Fruit fly (Drosophila melanogaster) whole organism, embryonic: ENCODE measurements around the gene Eno.

Source experiments
- Adf1 ChIP-seq: fragments of 200-800 bp; sonication (Bioruptor generic); IDR thresholded peaks from 2 replicates; pipeline ENCODE4 v1.3.6; 2022; ENCODE audit warnings: missing biosample characterization, missing genetic modification characterization
- Awh ChIP-seq: fragments of 200-800 bp; sonication (Bioruptor generic); IDR thresholded peaks from 2 replicates; pipeline ENCODE4, ENCODE4 v1.3.6; 2022; ENCODE audit warnings: missing biosample characterization, missing genetic modification characterization
- Blimp-1 ChIP-seq: fragments of 200-800 bp; sonication (Bioruptor generic); optimal IDR thresholded peaks from 3 replicates; lab custom pipeline; 2018; ENCODE audit warnings: missing biosample characterization, missing genetic modification characterization, mild to moderate bottlenecking, moderate library complexity, missing genetic modification reagents
- BtbVII ChIP-seq: fragments of 200-800 bp; sonication (Bioruptor generic); optimal IDR thresholded peaks from 3 replicates; lab custom pipeline; 2017; ENCODE audit warnings: missing biosample characterization, mild to moderate bottlenecking, missing genetic modification characterization
- CG10209 ChIP-seq: fragments of 200-800 bp; sonication (Bioruptor generic); optimal IDR thresholded peaks from 3 replicates; lab custom pipeline; 2017; ENCODE audit warnings: missing biosample characterization, mild to moderate bottlenecking, missing genetic modification characterization, missing genetic modification reagents
- CG10959 ChIP-seq: fragments of 200-800 bp; sonication (Bioruptor generic); IDR thresholded peaks from 2 replicates; pipeline ENCODE4 v1.3.6; 2022; ENCODE audit warnings: missing biosample characterization, missing genetic modification characterization
- CG12104 ChIP-seq: fragments of 200-800 bp; sonication (Bioruptor generic); optimal IDR thresholded peaks from 3 replicates; lab custom pipeline; 2016; ENCODE audit warnings: missing biosample characterization, missing genetic modification characterization
- CG14014 ChIP-seq: fragments of 200-800 bp; sonication (Bioruptor generic); IDR thresholded peaks from 2 replicates; pipeline ENCODE4 v1.3.6; 2022; ENCODE audit warnings: missing biosample characterization, missing genetic modification characterization
- CG14441 ChIP-seq: fragments of 200-800 bp; sonication (Bioruptor generic); IDR thresholded peaks from 2 replicates; pipeline ENCODE4 v1.3.6; 2022; ENCODE audit warnings: missing biosample characterization, missing genetic modification characterization
- CG15073 ChIP-seq: fragments of 200-800 bp; sonication (Bioruptor generic); optimal IDR thresholded peaks from 2 replicates; lab custom pipeline; 2016; ENCODE audit warnings: missing biosample characterization, missing genetic modification characterization
- CG15479 ChIP-seq: fragments of 200-800 bp; sonication (Bioruptor generic); optimal IDR thresholded peaks from 3 replicates; lab custom pipeline; 2019; ENCODE audit warnings: missing biosample characterization, mild to moderate bottlenecking, missing genetic modification characterization, moderate library complexity
- CG15601 ChIP-seq: fragments of 200-800 bp; sonication (Bioruptor generic); optimal IDR thresholded peaks from 3 replicates; lab custom pipeline; 2019; ENCODE audit warnings: missing biosample characterization, mild to moderate bottlenecking, missing genetic modification characterization, moderate library complexity
- CG32532 ChIP-seq: fragments of 200-800 bp; sonication (Bioruptor generic); IDR thresholded peaks from 2 replicates; pipeline ENCODE4 v1.3.6; 2022; ENCODE audit warnings: missing biosample characterization, missing genetic modification characterization
- CG3281 ChIP-seq: fragments of 200-800 bp; sonication (Bioruptor generic); optimal IDR thresholded peaks from 3 replicates; lab custom pipeline; 2017; ENCODE audit warnings: missing biosample characterization, mild to moderate bottlenecking, missing genetic modification characterization
- CG4424 ChIP-seq: fragments of 200-800 bp; sonication (Bioruptor generic); optimal IDR thresholded peaks from 3 replicates; lab custom pipeline; 2016; ENCODE audit warnings: missing biosample characterization, missing genetic modification characterization
- CG6654 ChIP-seq: fragments of 200-800 bp; sonication (Bioruptor generic); optimal IDR thresholded peaks from 2 replicates; lab custom pipeline; 2017; ENCODE audit warnings: missing biosample characterization, mild to moderate bottlenecking, missing genetic modification characterization
- CG7372 ChIP-seq: fragments of 200-800 bp; sonication (Bioruptor generic); IDR thresholded peaks from 2 replicates; pipeline ENCODE4 v1.3.6; 2022; ENCODE audit warnings: missing biosample characterization, missing genetic modification characterization
- CG8944 ChIP-seq: fragments of 200-800 bp; sonication (Bioruptor generic); optimal IDR thresholded peaks from 3 replicates; lab custom pipeline; 2016; ENCODE audit warnings: missing biosample characterization, missing genetic modification characterization
- CG9876 ChIP-seq: fragments of 200-800 bp; sonication (Bioruptor generic); optimal IDR thresholded peaks from 2 replicates; lab custom pipeline; 2016; ENCODE audit warnings: missing biosample characterization, missing genetic modification characterization
- Camta ChIP-seq: fragments of 200-800 bp; sonication (Bioruptor generic); optimal IDR thresholded peaks from 2 replicates; lab custom pipeline; 2016; ENCODE audit warnings: missing biosample characterization, missing genetic modification characterization
- Dip2 ChIP-seq: fragments of 200-800 bp; sonication (Bioruptor generic); IDR thresholded peaks from 2 replicates; pipeline ENCODE4 v1.3.6; 2022; ENCODE audit warnings: missing biosample characterization, missing genetic modification characterization
- HLH3B ChIP-seq: fragments of 200-800 bp; sonication (Bioruptor generic); IDR thresholded peaks from 2 replicates; pipeline ENCODE4 v1.3.6; 2022; ENCODE audit warnings: missing biosample characterization, missing genetic modification characterization
- Kr ChIP-seq: fragments of 200-800 bp; sonication (Bioruptor generic); optimal IDR thresholded peaks from 2 replicates; lab custom pipeline; 2017; ENCODE audit warnings: missing biosample characterization, mild to moderate bottlenecking, missing genetic modification characterization
- Lim3 ChIP-seq: fragments of 200-800 bp; sonication (Bioruptor generic); IDR thresholded peaks from 2 replicates; pipeline ENCODE4 v1.3.6; 2022; ENCODE audit warnings: missing biosample characterization, missing genetic modification characterization
- Pdp1 ChIP-seq, 2 experiments: fragments of 200-800 bp; sonication (Bioruptor generic); optimal IDR thresholded peaks; 3 replicates each; lab custom pipeline; 2016; ENCODE audit warnings: missing biosample characterization in 2 of 2, missing genetic modification characterization in 2 of 2, mild to moderate bottlenecking in 1 of 2, moderate library complexity in 1 of 2
- Ptx1 ChIP-seq: fragments of 200-800 bp; sonication (Bioruptor generic); IDR thresholded peaks from 2 replicates; pipeline ENCODE4 v1.3.6; 2022; ENCODE audit warnings: missing biosample characterization, missing genetic modification characterization
- Ravus ChIP-seq: fragments of 200-800 bp; sonication (Bioruptor generic); IDR thresholded peaks from 2 replicates; pipeline ENCODE4 v1.3.6; 2022; ENCODE audit warnings: missing biosample characterization, missing genetic modification characterization
- Six4 ChIP-seq: fragments of 200-800 bp; sonication (Bioruptor generic); optimal IDR thresholded peaks from 2 replicates; lab custom pipeline; 2016; ENCODE audit warnings: missing biosample characterization, missing genetic modification characterization
- Sox100B ChIP-seq: fragments of 200-800 bp; sonication (Bioruptor generic); optimal IDR thresholded peaks from 3 replicates; lab custom pipeline; 2018; ENCODE audit warnings: missing biosample characterization, mild to moderate bottlenecking, missing genetic modification characterization
- chinmo ChIP-seq: fragments of 200-800 bp; sonication (Bioruptor generic); IDR thresholded peaks from 4 replicates; pipeline ENCODE4 v1.3.6; 2022; ENCODE audit warnings: missing biosample characterization, missing genetic modification characterization; ENCODE audit not compliant: partially characterized antibody
- crp ChIP-seq, 2 experiments: fragments of 200-800 bp; sonication (Bioruptor generic); optimal IDR thresholded peaks; 2 replicates in 1 of 2; 3 replicates in 1 of 2; lab custom pipeline; 2017; ENCODE audit warnings: missing biosample characterization in 2 of 2, missing genetic modification characterization in 2 of 2, mild to moderate bottlenecking in 1 of 2, moderate library complexity in 1 of 2
- dpn ChIP-seq, 2 experiments: fragments of 200-800 bp; sonication (Bioruptor generic); optimal IDR thresholded peaks; 3 replicates each; lab custom pipeline; 2016; ENCODE audit warnings: missing biosample characterization in 2 of 2, missing genetic modification characterization in 2 of 2
- emc ChIP-seq: fragments of 200-800 bp; sonication (Bioruptor generic); optimal IDR thresholded peaks from 2 replicates; lab custom pipeline; 2016; ENCODE audit warnings: missing biosample characterization, missing genetic modification characterization
- gem ChIP-seq: fragments of 200-800 bp; sonication (Bioruptor generic); optimal IDR thresholded peaks from 2 replicates; lab custom pipeline; 2019; ENCODE audit warnings: missing biosample characterization, mild to moderate bottlenecking, missing genetic modification characterization, moderate library complexity
- hkb ChIP-seq, 2 experiments: fragments of 200-800 bp in 1 of 2; fragments of >200 bp in 1 of 2; sonication (Bioruptor generic) in 1 of 2; IDR thresholded peaks in 1 of 2; optimal IDR thresholded peaks in 1 of 2; 2 replicates each; pipeline versions ENCODE4 v1.3.6 to Lab custom; 2017 to 2022; ENCODE audit warnings: missing biosample characterization in 1 of 2, missing genetic modification characterization in 1 of 2
- kni ChIP-seq: fragments of 200-800 bp; sonication (Bioruptor generic); optimal IDR thresholded peaks from 3 replicates; lab custom pipeline; 2017; ENCODE audit warnings: mild to moderate bottlenecking, missing biosample characterization, missing genetic modification reagents, missing genetic modification characterization
- knrl ChIP-seq: fragments of 200-800 bp; sonication (Bioruptor generic); IDR thresholded peaks from 3 replicates; pipeline ENCODE4 v1.3.6; 2022; ENCODE audit warnings: missing biosample characterization, missing genetic modification characterization; ENCODE audit not compliant: partially characterized antibody
- mirr ChIP-seq: fragments of 200-800 bp; sonication (Bioruptor generic); optimal IDR thresholded peaks from 3 replicates; lab custom pipeline; 2018; ENCODE audit warnings: missing biosample characterization, mild to moderate bottlenecking, missing genetic modification characterization
- org-1 ChIP-seq: fragments of 200-800 bp; sonication (Bioruptor generic); optimal IDR thresholded peaks from 2 replicates; lab custom pipeline; 2017; ENCODE audit warnings: missing biosample characterization, missing genetic modification characterization
- pb ChIP-seq: fragments of 200-800 bp; sonication (Bioruptor generic); optimal IDR thresholded peaks from 3 replicates; lab custom pipeline; 2016; ENCODE audit warnings: missing biosample characterization, missing genetic modification characterization
- prd ChIP-seq, 3 experiments: fragments of >200 bp in 2 of 3; fragments of 200-800 bp in 1 of 3; sonication (Bioruptor generic) in 1 of 3; optimal IDR thresholded peaks in 2 of 3; IDR thresholded peaks in 1 of 3; 2 replicates in 2 of 3; 3 replicates in 1 of 3; pipeline versions ENCODE4 v1.3.6 to Lab custom; 2017 to 2022; ENCODE audit warnings: missing biosample characterization in 1 of 3, missing genetic modification characterization in 1 of 3
- sens ChIP-seq: fragments of 200-800 bp; sonication (Bioruptor generic); peaks from one replicate; lab custom pipeline; 2016; ENCODE audit warnings: missing biosample characterization, missing genetic modification characterization
- sens-2 ChIP-seq: fragments of 200-800 bp; sonication (Bioruptor generic); IDR thresholded peaks from 2 replicates; pipeline ENCODE4 v1.3.6; 2022; ENCODE audit warnings: missing biosample characterization, missing genetic modification characterization
- slbo ChIP-seq: fragments of 200-800 bp; sonication (Bioruptor generic); IDR thresholded peaks from 2 replicates; pipeline ENCODE4 v1.3.6; 2022; ENCODE audit warnings: missing biosample characterization, missing genetic modification characterization
- sna ChIP-seq: fragments of 200-800 bp; sonication (Bioruptor generic); IDR thresholded peaks from 2 replicates; pipeline ENCODE4 v1.3.6; 2022; ENCODE audit warnings: missing biosample characterization, missing genetic modification characterization; ENCODE audit not compliant: partially characterized antibody
- sob ChIP-seq: fragments of 200-800 bp; sonication (Bioruptor generic); IDR thresholded peaks from 2 replicates; pipeline ENCODE4 v1.3.6; 2022; ENCODE audit warnings: missing biosample characterization, missing genetic modification characterization
- stc ChIP-seq: fragments of 200-800 bp; sonication (Bioruptor generic); IDR thresholded peaks from 2 replicates; pipeline ENCODE4 v1.3.6; 2022; ENCODE audit warnings: missing biosample characterization, missing genetic modification characterization
- stwl ChIP-seq: fragments of 200-800 bp; sonication (Bioruptor generic); optimal IDR thresholded peaks from 3 replicates; lab custom pipeline; 2018; ENCODE audit warnings: missing biosample characterization, mild to moderate bottlenecking, missing genetic modification characterization, moderate library complexity
- zen2 ChIP-seq: fragments of 200-800 bp; sonication (Bioruptor generic); IDR thresholded peaks from 3 replicates; pipeline ENCODE4 v1.3.6; 2022; ENCODE audit warnings: missing biosample characterization, missing genetic modification characterization; ENCODE audit not compliant: partially characterized antibody
- zf30C ChIP-seq: fragments of 200-800 bp; sonication (Bioruptor generic); optimal IDR thresholded peaks from 3 replicates; lab custom pipeline; 2018; ENCODE audit warnings: missing biosample characterization, mild to moderate bottlenecking, missing genetic modification characterization

The Eno gene

DNA sequence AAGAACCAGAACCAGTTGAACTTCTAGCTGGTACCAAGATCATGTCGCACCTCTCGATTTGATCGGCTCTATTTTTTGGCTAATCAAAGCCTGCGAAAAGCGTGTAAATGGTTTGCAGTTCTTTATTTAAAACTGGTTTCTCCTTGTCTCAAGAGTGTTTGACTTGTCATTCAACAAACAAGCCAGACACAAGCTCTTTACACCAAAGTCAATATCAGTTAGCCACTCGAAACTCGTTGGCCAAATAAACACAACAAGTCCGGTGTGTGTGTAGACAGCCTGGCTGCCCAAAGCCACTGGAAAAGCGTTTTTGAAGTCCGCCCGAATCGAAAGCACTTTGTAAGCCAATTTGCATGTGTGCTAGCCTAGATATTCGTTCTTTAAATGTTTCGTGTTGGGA is 10.7 kb upstream of the Eno start (continued):
- TF ChIP-seq CG10209 (GFP tag; lab: Kevin White, UChicago) (peak; percentile 16), hkb (optimal IDR thresholded peaks at IDR 0.05; lab: Kevin White, UChicago) (no peak), hkb (GFP tag; IDR thresholded peaks at IDR 0.05; lab: Robert Waterston, UW) (peak; percentile 14; the same call in 1 of the 2 replicates), Blimp-1 (peak; percentile 11), gem (tag; lab: Kevin White, UChicago) (peak; percentile 12), sob (GFP tag; lab: Robert Waterston, UW) (peak; percentile 46; the same call in 1 of the 2 replicates), CG10959 (GFP tag; lab: Robert Waterston, UW) (no peak), Ptx1 (GFP tag; lab: Robert Waterston, UW) (no peak), kni (GFP tag; lab: Kevin White, UChicago) (peak; percentile 39), Awh (GFP tag; lab: Robert Waterston, UW) (peak; percentile 55; the same call in 1 of the 2 replicates), CG14441 (GFP tag; lab: Robert Waterston, UW) (no peak), Sox100B (peak; percentile 3), Kr (no peak), Adf1 (GFP tag; lab: Robert Waterston, UW) (no peak), emc (no peak), CG14014 (no peak; the same call in 1 of the 2 replicates), Lim3 (GFP tag; lab: Robert Waterston, UW) (no peak), CG15073 (GFP tag; lab: Kevin White, UChicago) (no peak), mirr (peak; percentile 53), CG4424 (GFP tag; lab: Kevin White, UChicago) (no peak), stc (GFP tag; lab: Robert Waterston, UW) (peak; percentile 56), sens (GFP tag; lab: Kevin White, UChicago) (peak; percentile 10)

DNA sequence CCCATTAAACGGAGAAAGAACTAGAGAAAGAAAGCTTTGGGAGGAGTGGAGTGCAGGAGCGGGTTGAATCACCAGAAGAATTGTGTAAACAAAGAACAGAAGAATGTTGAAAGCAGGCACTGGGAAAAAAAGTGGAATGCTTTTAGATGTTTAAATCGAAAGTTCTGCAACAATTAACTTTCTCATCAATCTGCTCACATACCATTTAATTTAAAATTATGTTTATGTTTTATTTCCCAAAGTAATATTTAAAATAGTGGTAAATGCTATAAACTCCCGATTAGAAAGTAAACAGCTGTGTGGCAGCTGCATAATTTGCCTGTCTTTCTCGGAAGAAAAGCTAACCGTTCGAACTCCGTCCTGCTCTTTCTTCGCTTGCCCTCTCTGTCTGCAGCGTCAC is 8.6 kb upstream of the Eno start:
- TF ChIP-seq Pdp1 (GFP tag; optimal IDR thresholded peaks at IDR 0.05; lab: Kevin White, UChicago) = no peak
- TF ChIP-seq knrl (GFP tag; lab: Robert Waterston, UW) = no peak
- peak in 1 of 2 experiments; percentile 4 for TF ChIP-seq dpn (GFP tag; optimal IDR thresholded peaks at IDR 0.05; lab: Kevin White, UChicago)
- no peak for TF ChIP-seq CG32532 (GFP tag; lab: Robert Waterston, UW)
- no peak for TF ChIP-seq prd (optimal IDR thresholded peaks at IDR 0.05; lab: Kevin White, UChicago)
- TF ChIP-seq prd (GFP tag; IDR thresholded peaks at IDR 0.05; lab: Robert Waterston, UW) = peak; percentile 37; the same call in 1 of the 3 replicates
- no peak for TF ChIP-seq CG6654
- TF ChIP-seq stwl (tag; lab: Kevin White, UChicago) = no peak
- no peak for TF ChIP-seq Dip2 (GFP tag; lab: Robert Waterston, UW)
- TF ChIP-seq HLH3B (GFP tag; lab: Robert Waterston, UW) = no peak
- TF ChIP-seq chinmo (GFP tag; lab: Robert Waterston, UW) = no peak
- no peak for TF ChIP-seq BtbVII
- TF ChIP-seq CG12104 (GFP tag; lab: Kevin White, UChicago) = no peak
- TF ChIP-seq CG3281 (GFP tag; lab: Kevin White, UChicago) = no peak
- no peak for TF ChIP-seq Camta
- TF ChIP-seq CG15601 (tag; lab: Kevin White, UChicago) = peak; percentile 75
- TF ChIP-seq crp (GFP tag; optimal IDR thresholded peaks at IDR 0.05; lab: Kevin White, UChicago) = no peak
- TF ChIP-seq CG15479 (GFP tag; lab: Kevin White, UChicago) = no peak
- peak; percentile 7 for TF ChIP-seq CG8944 (GFP tag; lab: Kevin White, UChicago)
- no peak for TF ChIP-seq hkb (optimal IDR thresholded peaks at IDR 0.05; lab: Kevin White, UChicago)
- TF ChIP-seq hkb (GFP tag; IDR thresholded peaks at IDR 0.05; lab: Robert Waterston, UW) = no peak
- no peak for TF ChIP-seq CG9876
- TF ChIP-seq slbo (GFP tag; lab: Robert Waterston, UW) = no peak
- TF ChIP-seq CG7372 (GFP tag; lab: Robert Waterston, UW) = no peak
- no peak for TF ChIP-seq sens-2 (GFP tag; lab: Robert Waterston, UW)
- no peak for TF ChIP-seq pb (GFP tag; lab: Kevin White, UChicago)
- TF ChIP-seq sna (GFP tag; lab: Robert Waterston, UW) = no peak
- no peak for TF ChIP-seq zen2
- peak; percentile 12 for TF ChIP-seq org-1
- TF ChIP-seq sob (GFP tag; lab: Robert Waterston, UW) = no peak
- peak; percentile 23 for TF ChIP-seq Six4 (GFP tag; lab: Kevin White, UChicago)
- TF ChIP-seq zf30C (GFP tag; lab: Kevin White, UChicago) = no peak
- TF ChIP-seq Ravus (GFP tag; lab: Robert Waterston, UW) = no peak
